Fruit fly (Drosophila melanogaster): ENCODE measurements around the gene dos.

dos gene

dm6 chr3L:2581343-2581825 is 7.8 kb upstream of the dos start (continued):
- TF ChIP-seq slp2 (GFP tag; optimal IDR thresholded peaks at IDR 0.05) (peak; percentile 22), cg (GFP tag; optimal IDR thresholded peaks at IDR 0.05) (no peak), CG10366 (GFP tag; IDR thresholded peaks at IDR 0.05) (peak; percentile 93), NC2β (GFP tag; optimal IDR thresholded peaks at IDR 0.05) (peak; percentile 77), CG12071 (GFP tag; optimal IDR thresholded peaks at IDR 0.05) (peak; percentile 75), Nf-YA (GFP tag; IDR thresholded peaks at IDR 0.05) (peak; percentile 83), Bgb (GFP tag; IDR thresholded peaks at IDR 0.05; ENCODE audit: partially characterized antibody) (no peak), Ada2b (GFP tag; IDR thresholded peaks at IDR 0.05) (peak; percentile 87), sisA (GFP tag; IDR thresholded peaks at IDR 0.05) (peak; percentile 87), CG4707 (GFP tag; optimal IDR thresholded peaks at IDR 0.05) (peak; percentile 61), CG13287 (GFP tag; IDR thresholded peaks at IDR 0.05; ENCODE audit: partially characterized antibody) (no peak), CG7372 (GFP tag; IDR thresholded peaks at IDR 0.05) (peak; percentile 55; the same call in 1 of the 2 replicates), Kr (GFP tag; optimal IDR thresholded peaks at IDR 0.05) (peak; percentile 80), ham (GFP tag; IDR thresholded peaks at IDR 0.05) (peak; percentile 59; the same call in 1 of the 2 replicates), gsb-n (tag; optimal IDR thresholded peaks at IDR 0.05) (peak; percentile 80), CG3838 (GFP tag; optimal IDR thresholded peaks at IDR 0.05) (no peak), CG8359 (GFP tag; optimal IDR thresholded peaks at IDR 0.05; ENCODE audit: borderline replicate concordance) (peak; percentile 72), Xrp1 (GFP tag; IDR thresholded peaks at IDR 0.05) (peak; percentile 93), row (GFP tag; IDR thresholded peaks at IDR 0.05) (peak; percentile 93), cato (GFP tag; optimal IDR thresholded peaks at IDR 0.05; ENCODE audit: borderline replicate concordance) (peak; percentile 15), CG9727 (GFP tag; optimal IDR thresholded peaks at IDR 0.05) (peak; percentile 92), CG15696 (tag; optimal IDR thresholded peaks at IDR 0.05) (peak; percentile 71), CG10267 (tag; optimal IDR thresholded peaks at IDR 0.05) (peak; percentile 82), fd64A (GFP tag; optimal IDR thresholded peaks at IDR 0.05) (peak; percentile 66), dysf (GFP tag; IDR thresholded peaks at IDR 0.05) (peak; percentile 82), eve (GFP tag; optimal IDR thresholded peaks at IDR 0.05) (peak in 1 of 2 experiments; percentile 80), pho (GFP tag; optimal IDR thresholded peaks at IDR 0.05) (peak; percentile 67), CG7928 (GFP tag; optimal IDR thresholded peaks at IDR 0.05) (peak; percentile 39), CG30020 (tag; optimal IDR thresholded peaks at IDR 0.05) (peak; percentile 37), org-1 (GFP tag; optimal IDR thresholded peaks at IDR 0.05) (peak; percentile 81), Hr51 (GFP tag; optimal IDR thresholded peaks at IDR 0.05) (peak; percentile 63 to 86), Lim3 (GFP tag; IDR thresholded peaks at IDR 0.05) (peak; percentile 79), lola (GFP tag; optimal IDR thresholded peaks at IDR 0.05) (peak in 1 of 3 experiments; percentile 89), Dll (GFP tag; IDR thresholded peaks at IDR 0.05; ENCODE audit: partially characterized antibody) (no peak), CG6272 (GFP tag; IDR thresholded peaks at IDR 0.05) (peak; percentile 74; the same call in 1 of the 2 replicates), dan (GFP tag; IDR thresholded peaks at IDR 0.05) (no peak), ara (GFP tag; IDR thresholded peaks at IDR 0.05) (peak; percentile 83), Oli (tag; optimal IDR thresholded peaks at IDR 0.05) (peak; percentile 90), Atf3 (GFP tag; optimal IDR thresholded peaks at IDR 0.05) (peak; percentile 72), Atf6 (GFP tag; IDR thresholded peaks at IDR 0.05) (peak; percentile 92), CG14667 (GFP tag; IDR thresholded peaks at IDR 0.05) (peak; percentile 68), CG17385 (GFP tag; optimal IDR thresholded peaks at IDR 0.05) (peak; percentile 82), CG8944 (GFP tag; optimal IDR thresholded peaks at IDR 0.05) (peak; percentile 42), Xbp1 (GFP tag; optimal IDR thresholded peaks at IDR 0.05) (peak; percentile 81), chinmo (GFP tag; IDR thresholded peaks at IDR 0.05; ENCODE audit: partially characterized antibody) (no peak), CG7839 (tag; optimal IDR thresholded peaks at IDR 0.05) (peak; percentile 88), ab (GFP tag; optimal IDR thresholded peaks at IDR 0.05) (peak; percentile 44), exex (tag; optimal IDR thresholded peaks at IDR 0.05) (peak; percentile 47), Six4 (GFP tag; optimal IDR thresholded peaks at IDR 0.05) (peak; percentile 72), CG31365 (tag; optimal IDR thresholded peaks at IDR 0.05) (peak; percentile 72)
